Fruit fly (Drosophila melanogaster): ENCODE results near the gene CG5466.

The CG5466 gene

DNA sequence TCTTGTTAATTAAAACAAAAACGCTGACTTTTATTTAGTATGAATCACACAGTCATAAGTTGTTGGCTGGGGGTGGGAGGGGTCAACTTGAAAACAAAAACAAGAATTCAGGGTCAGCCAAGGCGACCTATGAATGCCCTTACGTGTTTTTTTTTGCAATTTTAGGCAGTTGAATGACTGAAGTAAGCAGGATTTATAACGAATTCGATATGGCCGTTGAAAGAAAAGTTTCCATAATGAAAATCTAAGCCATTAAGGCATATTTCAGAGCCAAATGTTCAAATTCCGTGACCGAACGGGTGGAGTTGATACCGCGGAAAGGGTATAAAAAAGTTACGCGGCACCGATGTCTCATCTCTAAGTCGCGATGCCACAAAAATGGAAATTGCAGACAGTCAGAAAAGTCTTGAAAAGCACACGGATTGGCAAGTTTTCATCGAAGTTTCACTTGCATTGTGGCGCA is 16.3 kb downstream of the CG5466 start (continued):
- TF ChIP-seq Sox14 (GFP tag; optimal IDR thresholded peaks at IDR 0.05) (peak; percentile 90), CG31627 (GFP tag; optimal IDR thresholded peaks at IDR 0.05) (peak; percentile 77), Hr39 (GFP tag; optimal IDR thresholded peaks at IDR 0.05) (peak; percentile 84), CG11294 (GFP tag; IDR thresholded peaks at IDR 0.05) (peak; percentile 60), Sox15 (GFP tag; optimal IDR thresholded peaks at IDR 0.05) (peak; percentile 53)

dm6 chr3R:20634674-20635594 is 17.3 kb downstream of the CG5466 start, which contains the start of the genes Pi3K92E and Lrrk:
Gene Pi3K92E (minus strand): TSS chr3R:20634732.
Gene Lrrk (plus strand): TSS chr3R:20635480.
- TF ChIP-seq CG16779 (tag; optimal IDR thresholded peaks at IDR 0.05) (no peak), CG15336 (GFP tag; IDR thresholded peaks at IDR 0.05) (no peak), topi (GFP tag; optimal IDR thresholded peaks at IDR 0.05) (peak; percentile 18), CG9139 (GFP tag; optimal IDR thresholded peaks at IDR 0.05) (no peak), Sox102F (GFP tag; optimal IDR thresholded peaks at IDR 0.05) (no peak), fd85E (GFP tag; optimal IDR thresholded peaks at IDR 0.05) (peak; percentile 20), ss (GFP tag; optimal IDR thresholded peaks at IDR 0.05) (no peak), Sox15 (GFP tag; optimal IDR thresholded peaks at IDR 0.05) (no peak), achi (GFP tag; optimal IDR thresholded peaks at IDR 0.05) (no peak), CG11762 (GFP tag; optimal IDR thresholded peaks at IDR 0.05; ENCODE audit: insufficient read depth) (peak; percentile 14), fd59A (GFP tag; optimal IDR thresholded peaks at IDR 0.05) (no peak), lz (GFP tag; optimal IDR thresholded peaks at IDR 0.05) (no peak), CG6163 (GFP tag; IDR thresholded peaks at IDR 0.05) (peak; percentile 48; the same call in 2 of the 3 replicates), esn (GFP tag; optimal IDR thresholded peaks at IDR 0.05) (no peak), CG7368 (GFP tag; optimal IDR thresholded peaks at IDR 0.05) (no peak), CG11902 (GFP tag; optimal IDR thresholded peaks at IDR 0.05) (no peak), salr (GFP tag; optimal IDR thresholded peaks at IDR 0.05) (peak in 1 of 2 experiments; percentile 40), CG10631 (GFP tag; optimal IDR thresholded peaks at IDR 0.05) (no peak), CG8632 (GFP tag; optimal IDR thresholded peaks at IDR 0.05) (no peak), CG6854 (GFP tag; optimal IDR thresholded peaks at IDR 0.05) (no peak), svp (GFP tag) (no peak), CG10669 (GFP tag; optimal IDR thresholded peaks at IDR 0.05) (no peak), CG1621 (tag; optimal IDR thresholded peaks at IDR 0.05) (no peak), CG11294 (GFP tag; IDR thresholded peaks at IDR 0.05) (no peak), Lpt (GFP tag; optimal IDR thresholded peaks at IDR 0.05) (no peak), Gug (GFP tag; IDR thresholded peaks at IDR 0.05) (no peak), Eip93F (GFP tag; optimal IDR thresholded peaks at IDR 0.05) (no peak), cyc (GFP tag; optimal IDR thresholded peaks at IDR 0.05) (no peak), CG34406 (GFP tag; optimal IDR thresholded peaks at IDR 0.05) (no peak), Met (GFP tag; optimal IDR thresholded peaks at IDR 0.05) (no peak), CG8119 (GFP tag; IDR thresholded peaks at IDR 0.05) (no peak), Eip78C (GFP tag) (peak; percentile 50)

dm6 chr3R:20635735-20636134 is 18.1 kb downstream of the CG5466 start:
- no peak for TF ChIP-seq Sox15 (GFP tag; optimal IDR thresholded peaks at IDR 0.05)
- TF ChIP-seq CG6808 (GFP tag; optimal IDR thresholded peaks at IDR 0.05): no peak
- no peak for TF ChIP-seq CG11294 (GFP tag; IDR thresholded peaks at IDR 0.05)
- TF ChIP-seq CG15336 (GFP tag; IDR thresholded peaks at IDR 0.05): no peak
- TF ChIP-seq fd59A (GFP tag; optimal IDR thresholded peaks at IDR 0.05): no peak
- no peak for TF ChIP-seq spab (GFP tag; optimal IDR thresholded peaks at IDR 0.05)
- no peak for TF ChIP-seq Gug (GFP tag; IDR thresholded peaks at IDR 0.05)
- no peak for TF ChIP-seq CG8632 (GFP tag; optimal IDR thresholded peaks at IDR 0.05)
- no peak for TF ChIP-seq lz (GFP tag; optimal IDR thresholded peaks at IDR 0.05)
- TF ChIP-seq esn (GFP tag; optimal IDR thresholded peaks at IDR 0.05): no peak
- no peak for TF ChIP-seq CG34406 (GFP tag; optimal IDR thresholded peaks at IDR 0.05)
- no peak for TF ChIP-seq CG6792 (GFP tag; optimal IDR thresholded peaks at IDR 0.05)
- TF ChIP-seq CG1621 (tag; optimal IDR thresholded peaks at IDR 0.05): no peak
- TF ChIP-seq Lpt (GFP tag; optimal IDR thresholded peaks at IDR 0.05): no peak
- no peak for TF ChIP-seq Eip75B (GFP tag; optimal IDR thresholded peaks at IDR 0.05)
- no peak for TF ChIP-seq Sox14 (GFP tag; optimal IDR thresholded peaks at IDR 0.05)
- no peak for TF ChIP-seq CG8119 (GFP tag; IDR thresholded peaks at IDR 0.05)
- TF ChIP-seq CG9139 (GFP tag; optimal IDR thresholded peaks at IDR 0.05): no peak
- TF ChIP-seq CG31627 (GFP tag; optimal IDR thresholded peaks at IDR 0.05): no peak
- no peak for TF ChIP-seq salr (GFP tag; optimal IDR thresholded peaks at IDR 0.05)

Data from whole organism, prepupa.